Worm (Caenorhabditis elegans): ENCODE data around the gene C27D6.15.
A peak's percentile ranks its signal among the peaks of the same experiment; 100 is the strongest.

Gene C27D6.15

DNA sequence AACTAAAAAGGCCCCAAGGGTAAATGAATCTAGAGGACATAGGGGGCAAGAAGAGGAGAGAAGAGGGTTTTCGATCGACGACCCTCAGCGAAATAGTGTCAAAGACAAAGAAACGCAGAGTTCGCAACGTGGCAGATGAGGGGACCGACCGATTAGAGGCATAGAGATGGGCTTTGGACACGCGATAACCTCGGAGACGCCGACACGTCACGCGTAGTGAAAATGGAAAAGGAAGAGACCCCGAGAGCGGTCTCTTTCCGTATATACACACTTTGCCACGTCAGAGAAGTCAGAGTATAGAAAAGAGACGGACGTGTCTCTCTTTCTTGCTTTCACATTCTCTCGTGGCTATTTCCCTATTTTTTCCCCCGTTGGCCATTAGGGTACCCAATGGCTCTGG lies 9.8 kb downstream of the C27D6.15 start (continued):
- TF ChIP-seq bed-2 (GFP tag; IDR thresholded peaks at IDR 0.05) (no peak), ztf-18 (tag; optimal IDR thresholded peaks at IDR 0.05) (peak; percentile 26), unc-62 (GFP tag; optimal IDR thresholded peaks at IDR 0.05) (peak; percentile 31), hrde-1 (tag; optimal IDR thresholded peaks at IDR 0.05; ENCODE audit: borderline replicate concordance) (no peak)

DNA sequence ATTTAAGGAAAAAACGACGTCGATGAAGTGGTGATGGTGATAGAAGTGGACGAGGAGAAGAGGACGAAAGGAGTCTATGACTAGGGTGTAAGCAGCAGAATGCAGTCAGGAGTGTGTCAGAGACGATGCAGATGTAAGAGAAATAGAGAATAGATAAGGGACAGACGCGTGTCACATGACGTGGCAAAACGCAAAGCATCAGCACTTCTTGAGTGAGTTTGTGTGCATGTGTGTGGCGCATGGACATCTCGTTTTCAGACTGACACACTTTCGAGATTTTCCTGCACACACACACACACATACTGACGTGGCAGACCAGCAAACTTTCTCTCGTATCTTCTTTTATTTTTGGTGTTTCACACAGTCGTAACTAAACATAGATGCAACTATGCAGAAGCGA lies 10.7 kb downstream of the C27D6.15 start:
- TF ChIP-seq aptf-2 (GFP tag; conservative IDR thresholded peaks at IDR 0.05) (no peak), lin-54 (GFP tag; optimal IDR thresholded peaks at IDR 0.05) (peak; percentile 20), mxl-1 (tag; optimal IDR thresholded peaks at IDR 0.05) (no peak), rpc-1 (optimal IDR thresholded peaks at IDR 0.05) (no peak), rpc-1 (tag; optimal IDR thresholded peaks at IDR 0.05) (no peak), snpc-3.4 (tag; optimal IDR thresholded peaks at IDR 0.05) (no peak), hsf-1 (GFP tag; IDR thresholded peaks at IDR 0.05) (no peak), egl-44 (GFP tag; IDR thresholded peaks at IDR 0.05) (peak; percentile 81; the same call in 1 of the 2 replicates), let-607 (tag; optimal IDR thresholded peaks at IDR 0.05) (peak; percentile 93 to 94), cebp-1 (GFP tag; IDR thresholded peaks at IDR 0.05) (no peak), cebp-1 (tag; optimal IDR thresholded peaks at IDR 0.05) (peak; percentile 81), lsl-1 (GFP tag; optimal IDR thresholded peaks at IDR 0.05) (no peak), attf-3 (GFP tag; conservative IDR thresholded peaks at IDR 0.05) (no peak), pbrm-1 (GFP tag; IDR thresholded peaks at IDR 0.05) (peak; percentile 43; the same call in 1 of the 2 replicates), Y79H2A.3 (GFP tag; conservative IDR thresholded peaks at IDR 0.05) (no peak), F23B12.7 (tag; optimal IDR thresholded peaks at IDR 0.05; ENCODE audit: insufficient read depth) (no peak), zim-3 (tag; optimal IDR thresholded peaks at IDR 0.05) (no peak), ZK185.1 (tag; optimal IDR thresholded peaks at IDR 0.05; ENCODE audit: poor library complexity, severe bottlenecking) (peak; percentile 75), zfh-2 (GFP tag; conservative IDR thresholded peaks at IDR 0.05) (peak; percentile 70), ztf-26 (tag; optimal IDR thresholded peaks at IDR 0.05) (peak; percentile 64), sdz-38 (tag; optimal IDR thresholded peaks at IDR 0.05) (no peak), T07F8.4 (tag; optimal IDR thresholded peaks at IDR 0.05) (no peak), tlf-1 (GFP tag; optimal IDR thresholded peaks at IDR 0.05) (peak; percentile 72), lin-35 (GFP tag; optimal IDR thresholded peaks at IDR 0.05) (peak in 1 of 3 experiments; percentile 60), madf-8 (GFP tag; conservative IDR thresholded peaks at IDR 0.05) (no peak), ets-4 (GFP tag; optimal IDR thresholded peaks at IDR 0.05) (no peak), hmg-1.2 (GFP tag; IDR thresholded peaks at IDR 0.05) (peak; percentile 74; the same call in 1 of the 2 replicates), B0035.1 (tag; optimal IDR thresholded peaks at IDR 0.05) (no peak), unc-130 (GFP tag; optimal IDR thresholded peaks at IDR 0.05) (no peak), hmg-20 (GFP tag; IDR thresholded peaks at IDR 0.05) (no peak), hlh-26 (GFP tag; conservative IDR thresholded peaks at IDR 0.05) (no peak), ceh-100 (GFP tag; IDR thresholded peaks at IDR 0.05) (no peak), cebp-2 (GFP tag; IDR thresholded peaks at IDR 0.05) (no peak), tbp1 (GFP tag; optimal IDR thresholded peaks at IDR 0.05) (peak; percentile 46), atf-7 (tag; optimal IDR thresholded peaks at IDR 0.05) (peak; percentile 84), ztf-6 (GFP tag; IDR thresholded peaks at IDR 0.05) (no peak), ekl-4 (GFP tag; IDR thresholded peaks at IDR 0.05) (no peak), mes-4 (tag; optimal IDR thresholded peaks at IDR 0.05) (no peak), ceh-91 (GFP tag; IDR thresholded peaks at IDR 0.05) (no peak), let-526 (GFP tag; IDR thresholded peaks at IDR 0.05) (peak; percentile 80), egl-18 (GFP tag; IDR thresholded peaks at IDR 0.05) (no peak), madf-6 (GFP tag; IDR thresholded peaks at IDR 0.05) (peak; percentile 20; the same call in 1 of the 2 replicates), lin-26 (GFP tag; IDR thresholded peaks at IDR 0.05) (0 out of 2 replicates have a peak, but pooled peaks have one; percentile 24), chd-7 (tag; optimal IDR thresholded peaks at IDR 0.05) (peak; percentile 64)
